Fruit fly (Drosophila melanogaster) whole organism, pupa: Measurements from ENCODE around the gene CG14440.

Experiments used
- CG15710 ChIP-seq: fragments of 200-800 bp; sonication (Bioruptor generic); optimal IDR thresholded peaks from 2 replicates; lab custom pipeline; 2018; ENCODE audit warnings: missing biosample characterization, mild to moderate bottlenecking, missing genetic modification characterization, moderate library complexity
- CG17806 ChIP-seq: fragments of 200-800 bp; sonication (Bioruptor generic); optimal IDR thresholded peaks from 2 replicates; lab custom pipeline; 2018; ENCODE audit warnings: missing biosample characterization, mild to moderate bottlenecking, missing genetic modification characterization, moderate library complexity
- CG32121 ChIP-seq: fragments of 200-800 bp; sonication (Bioruptor generic); IDR thresholded peaks from 2 replicates; pipeline ENCODE4 v1.3.6; 2022; ENCODE audit warnings: missing biosample characterization, missing genetic modification characterization
- Pif1B ChIP-seq: fragments of 200-800 bp; sonication (Bioruptor generic); optimal IDR thresholded peaks from 3 replicates; lab custom pipeline; 2016; ENCODE audit warnings: missing biosample characterization, missing genetic modification characterization
- Snoo ChIP-seq: fragments of 200-800 bp; sonication (Bioruptor generic); optimal IDR thresholded peaks from 3 replicates; lab custom pipeline; 2017; ENCODE audit warnings: missing biosample characterization, mild to moderate bottlenecking, missing genetic modification characterization, inconsistent platforms
- gl ChIP-seq: fragments of 200-800 bp; sonication (Bioruptor generic); optimal IDR thresholded peaks from 2 replicates; lab custom pipeline; 2018; ENCODE audit warnings: missing biosample characterization, mild to moderate bottlenecking, missing genetic modification characterization
- rn ChIP-seq: fragments of 200-800 bp; sonication (Bioruptor generic); IDR thresholded peaks from 2 replicates; pipeline ENCODE4 v1.3.6; 2022; ENCODE audit warnings: missing biosample characterization, missing genetic modification characterization

- TF ChIP-seq Snoo (tag; lab: Kevin White, UChicago) = no peak
- peak; percentile 20; the same call in 1 of the 2 replicates for TF ChIP-seq CG32121 (GFP tag; lab: Robert Waterston, UW)
- TF ChIP-seq CG15710 (tag; lab: Kevin White, UChicago) = no peak
- TF ChIP-seq CG17806 (tag; lab: Kevin White, UChicago) = no peak
- no peak for TF ChIP-seq Pif1B (GFP tag; lab: Kevin White, UChicago)
- no peak for TF ChIP-seq gl (tag; lab: Kevin White, UChicago)
- no peak for TF ChIP-seq rn (GFP tag; lab: Robert Waterston, UW)
These were observed 38.4 kb downstream of the CG14440 start for dm6 chrX:6659919-6660318.
